Fruit fly (Drosophila melanogaster) whole organism, prepupa: ENCODE measurements around the gene CG5276.

ENCODE experiments used
- Blimp-1 ChIP-seq: fragments of 200-800 bp; sonication (Bioruptor generic); optimal IDR thresholded peaks from 3 replicates; lab custom pipeline; 2017; ENCODE audit warnings: missing biosample characterization, missing genetic modification characterization, mild to moderate bottlenecking, moderate library complexity, missing genetic modification reagents
- CG10631 ChIP-seq: fragments of 200-800 bp; sonication (Bioruptor generic); optimal IDR thresholded peaks from 2 replicates; lab custom pipeline; 2016; ENCODE audit warnings: missing biosample characterization, missing genetic modification characterization
- CG11902 ChIP-seq: fragments of 200-800 bp; sonication (Bioruptor generic); optimal IDR thresholded peaks from 3 replicates; lab custom pipeline; 2016; ENCODE audit warnings: missing biosample characterization, missing genetic modification characterization
- CG1621 ChIP-seq: fragments of 200-800 bp; sonication (Bioruptor generic); optimal IDR thresholded peaks from 3 replicates; lab custom pipeline; 2018; ENCODE audit warnings: missing biosample characterization, mild to moderate bottlenecking, missing genetic modification characterization
- CG16779 ChIP-seq: fragments of 200-800 bp; sonication (Bioruptor generic); optimal IDR thresholded peaks from 3 replicates; lab custom pipeline; 2017; ENCODE audit warnings: missing biosample characterization, mild to moderate bottlenecking, missing genetic modification characterization
- CG31627 ChIP-seq: fragments of 200-800 bp; sonication (Bioruptor generic); optimal IDR thresholded peaks from 3 replicates; lab custom pipeline; 2016; ENCODE audit warnings: missing biosample characterization, missing genetic modification characterization
- CG32006 ChIP-seq: fragments of 200-800 bp; sonication (Bioruptor generic); optimal IDR thresholded peaks from 3 replicates; lab custom pipeline; 2017; ENCODE audit warnings: missing biosample characterization, mild to moderate bottlenecking, missing genetic modification characterization
- CG4318 ChIP-seq: fragments of 200-800 bp; sonication (Bioruptor generic); optimal IDR thresholded peaks from 3 replicates; lab custom pipeline; 2017; ENCODE audit warnings: missing biosample characterization, mild to moderate bottlenecking, missing genetic modification characterization
- CG6163 ChIP-seq: fragments of 200-800 bp; sonication (Bioruptor generic); IDR thresholded peaks from 3 replicates; pipeline ENCODE4 v1.3.6; 2022; ENCODE audit warnings: missing biosample characterization, missing genetic modification characterization
- CG6276 ChIP-seq: fragments of 200-800 bp; sonication (Bioruptor generic); optimal IDR thresholded peaks from 2 replicates; lab custom pipeline; 2017; ENCODE audit warnings: missing biosample characterization, mild to moderate bottlenecking, missing genetic modification characterization
- CG6792 ChIP-seq: fragments of 200-800 bp; sonication (Bioruptor generic); optimal IDR thresholded peaks from 3 replicates; lab custom pipeline; 2016; ENCODE audit warnings: missing biosample characterization, missing genetic modification characterization
- CG6808 ChIP-seq: fragments of 200-800 bp; sonication (Bioruptor generic); optimal IDR thresholded peaks from 3 replicates; lab custom pipeline; 2017; ENCODE audit warnings: missing biosample characterization, missing genetic modification characterization, mild to moderate bottlenecking, moderate library complexity, missing genetic modification reagents
- CG7368 ChIP-seq: fragments of 200-800 bp; sonication (Bioruptor generic); optimal IDR thresholded peaks from 3 replicates; lab custom pipeline; 2016; ENCODE audit warnings: missing biosample characterization, missing genetic modification characterization
- CG8119 ChIP-seq: fragments of 200-800 bp; sonication (Bioruptor generic); IDR thresholded peaks from 3 replicates; pipeline ENCODE4 v1.3.6; 2022; ENCODE audit warnings: missing biosample characterization, missing genetic modification characterization
- CG8319 ChIP-seq: fragments of 200-800 bp; sonication (Bioruptor generic); optimal IDR thresholded peaks from 3 replicates; lab custom pipeline; 2016; ENCODE audit warnings: missing biosample characterization, missing genetic modification characterization
- CG8632 ChIP-seq: fragments of 200-800 bp; sonication (Bioruptor generic); optimal IDR thresholded peaks from 3 replicates; lab custom pipeline; 2016; ENCODE audit warnings: missing biosample characterization, missing genetic modification characterization
- Eip78C ChIP-seq: fragments of 200-800 bp; sonication (Bioruptor generic); peaks from one replicate; lab custom pipeline; 2016; ENCODE audit warnings: missing biosample characterization, missing genetic modification characterization
- Eip93F ChIP-seq: fragments of 200-800 bp; sonication (Bioruptor generic); optimal IDR thresholded peaks from 2 replicates; lab custom pipeline; 2016; ENCODE audit warnings: missing biosample characterization, mild to moderate bottlenecking, missing genetic modification characterization
- Ets96B ChIP-seq: fragments of 200-800 bp; optimal IDR thresholded peaks from 2 replicates; lab custom pipeline; 2019; ENCODE audit warnings: missing biosample characterization, mild to moderate bottlenecking, missing genetic modification characterization, moderate library complexity
- Gug ChIP-seq: fragments of 200-800 bp; sonication (Bioruptor generic); IDR thresholded peaks from 2 replicates; pipeline ENCODE4 v1.3.6; 2022; ENCODE audit warnings: missing biosample characterization, missing genetic modification characterization
- Hr38 ChIP-seq: sonication (Bioruptor generic); optimal IDR thresholded peaks from 2 replicates; lab custom pipeline; 2016; ENCODE audit warnings: missing biosample characterization, missing genetic modification characterization
- Hr39 ChIP-seq: fragments of 200-800 bp; sonication (Bioruptor generic); optimal IDR thresholded peaks from 2 replicates; lab custom pipeline; 2016; ENCODE audit warnings: missing biosample characterization, missing genetic modification characterization
- Met ChIP-seq: fragments of 200-800 bp; sonication (Bioruptor generic); optimal IDR thresholded peaks from 3 replicates; lab custom pipeline; 2016; ENCODE audit warnings: missing biosample characterization, missing genetic modification characterization
- Sox15 ChIP-seq: fragments of 200-800 bp; sonication (Bioruptor generic); optimal IDR thresholded peaks from 3 replicates; lab custom pipeline; 2016; ENCODE audit warnings: missing biosample characterization, missing genetic modification characterization
- achi ChIP-seq: fragments of 200-800 bp; sonication (Bioruptor generic); optimal IDR thresholded peaks from 3 replicates; lab custom pipeline; 2016; ENCODE audit warnings: missing biosample characterization, missing genetic modification characterization
- cyc ChIP-seq: fragments of 200-800 bp; sonication (Bioruptor generic); optimal IDR thresholded peaks from 3 replicates; lab custom pipeline; 2016; ENCODE audit warnings: missing biosample characterization, missing genetic modification characterization
- dac ChIP-seq: fragments of 200-800 bp; sonication (Bioruptor generic); optimal IDR thresholded peaks from 2 replicates; lab custom pipeline; 2017; ENCODE audit warnings: missing biosample characterization, mild to moderate bottlenecking, missing genetic modification characterization
- dsx ChIP-seq: fragments of 200-800 bp; optimal IDR thresholded peaks from 3 replicates; lab custom pipeline; 2019; ENCODE audit warnings: missing biosample characterization, mild to moderate bottlenecking, missing genetic modification characterization, moderate library complexity; ENCODE audit not compliant: poor library complexity, severe bottlenecking
- eg ChIP-seq: fragments of 200-800 bp; sonication (Bioruptor generic); IDR thresholded peaks from 3 replicates; pipeline ENCODE4 v1.3.6; 2022; ENCODE audit warnings: missing biosample characterization, missing genetic modification characterization
- esn ChIP-seq: fragments of 200-800 bp; sonication (Bioruptor generic); optimal IDR thresholded peaks from 2 replicates; lab custom pipeline; 2016; ENCODE audit warnings: missing biosample characterization, mild to moderate bottlenecking, missing genetic modification characterization, moderate library complexity
- fkh ChIP-seq: fragments of 200-800 bp; sonication (Bioruptor generic); optimal IDR thresholded peaks from 3 replicates; lab custom pipeline; 2017; ENCODE audit warnings: missing biosample characterization, mild to moderate bottlenecking, missing genetic modification characterization, moderate library complexity
- lz ChIP-seq: fragments of 200-800 bp; sonication (Bioruptor generic); optimal IDR thresholded peaks from 3 replicates; lab custom pipeline; 2016; ENCODE audit warnings: missing biosample characterization, missing genetic modification characterization
- net ChIP-seq: fragments of 200-800 bp; sonication (Bioruptor generic); optimal IDR thresholded peaks from 3 replicates; lab custom pipeline; 2016; ENCODE audit warnings: missing biosample characterization, missing genetic modification characterization
- pdm3 ChIP-seq: fragments of 200-800 bp; sonication (Bioruptor generic); optimal IDR thresholded peaks from 3 replicates; lab custom pipeline; 2016; ENCODE audit warnings: missing biosample characterization, missing genetic modification characterization
- salr ChIP-seq, 2 experiments: fragments of 200-800 bp; sonication (Bioruptor generic); optimal IDR thresholded peaks; 3 replicates each; lab custom pipeline; 2016 to 2018; ENCODE audit warnings: missing biosample characterization in 2 of 2, missing genetic modification characterization in 2 of 2, mild to moderate bottlenecking in 1 of 2
- spab ChIP-seq: fragments of 200-800 bp; sonication (Bioruptor generic); optimal IDR thresholded peaks from 2 replicates; lab custom pipeline; 2017; ENCODE audit warnings: missing biosample characterization, mild to moderate bottlenecking, missing genetic modification characterization, missing genetic modification reagents
- svp ChIP-seq: fragments of 200-800 bp; sonication (Bioruptor generic); peaks from one replicate; lab custom pipeline; 2016; ENCODE audit warnings: missing biosample characterization, missing genetic modification characterization
- vri ChIP-seq: fragments of 200-800 bp; sonication (Bioruptor generic); optimal IDR thresholded peaks from 3 replicates; lab custom pipeline; 2016; ENCODE audit warnings: missing biosample characterization, mild to moderate bottlenecking, missing genetic modification characterization

The CG5276 gene

DNA sequence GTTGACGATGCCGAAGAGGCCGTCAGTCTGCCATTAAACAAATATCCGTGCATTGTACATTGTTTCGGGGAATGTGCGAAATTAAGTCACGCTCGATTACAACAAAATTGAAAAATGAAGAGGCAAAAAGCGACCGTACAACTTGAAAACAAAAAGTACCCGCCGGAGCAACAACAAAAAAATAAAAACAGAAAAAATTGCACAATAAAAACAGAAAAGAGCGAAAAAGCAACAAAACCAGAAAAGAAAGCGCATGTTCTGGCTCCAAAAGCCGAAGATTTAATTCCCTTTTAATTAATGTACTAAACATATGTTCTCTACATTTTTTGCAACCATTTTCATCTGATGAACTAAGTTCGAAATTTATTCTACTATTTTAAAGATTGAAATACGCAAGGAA is 25.0 kb downstream of the CG5276 start (continued):
- peak; percentile 74 for TF ChIP-seq svp (GFP tag; lab: Kevin White, UChicago)

DNA sequence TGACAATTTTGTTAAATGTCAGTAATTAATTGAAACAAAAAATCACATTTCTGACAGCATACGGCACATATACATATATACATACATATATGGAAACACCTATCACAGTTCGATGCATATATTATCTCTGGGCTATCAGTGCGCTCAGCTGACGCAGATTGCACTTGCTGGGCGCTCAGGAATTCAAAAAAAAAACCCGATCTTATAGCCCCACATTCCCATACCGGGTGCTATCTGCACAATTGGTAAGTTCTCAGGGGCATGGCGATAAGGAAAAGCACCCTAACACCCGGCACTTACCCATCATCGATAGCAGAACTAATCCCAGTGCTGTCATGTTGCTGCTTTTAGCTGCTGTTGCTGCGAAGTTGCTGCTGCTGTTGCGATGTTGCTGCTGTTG is 25.7 kb downstream of the CG5276 start:
- no peak for TF ChIP-seq CG16779 (tag; lab: Kevin White, UChicago)
- no peak for TF ChIP-seq Ets96B (tag; lab: Kevin White, UChicago)
- 0 out of 3 replicates have a peak, but pooled peaks have one; percentile 14 for TF ChIP-seq CG6163 (GFP tag; lab: Robert Waterston, UW)
- no peak for TF ChIP-seq dsx (GFP tag; lab: Kevin White, UChicago)
- TF ChIP-seq svp (GFP tag; lab: Kevin White, UChicago), result peak; percentile 94
- no peak for TF ChIP-seq CG4318 (GFP tag; lab: Kevin White, UChicago)

DNA sequence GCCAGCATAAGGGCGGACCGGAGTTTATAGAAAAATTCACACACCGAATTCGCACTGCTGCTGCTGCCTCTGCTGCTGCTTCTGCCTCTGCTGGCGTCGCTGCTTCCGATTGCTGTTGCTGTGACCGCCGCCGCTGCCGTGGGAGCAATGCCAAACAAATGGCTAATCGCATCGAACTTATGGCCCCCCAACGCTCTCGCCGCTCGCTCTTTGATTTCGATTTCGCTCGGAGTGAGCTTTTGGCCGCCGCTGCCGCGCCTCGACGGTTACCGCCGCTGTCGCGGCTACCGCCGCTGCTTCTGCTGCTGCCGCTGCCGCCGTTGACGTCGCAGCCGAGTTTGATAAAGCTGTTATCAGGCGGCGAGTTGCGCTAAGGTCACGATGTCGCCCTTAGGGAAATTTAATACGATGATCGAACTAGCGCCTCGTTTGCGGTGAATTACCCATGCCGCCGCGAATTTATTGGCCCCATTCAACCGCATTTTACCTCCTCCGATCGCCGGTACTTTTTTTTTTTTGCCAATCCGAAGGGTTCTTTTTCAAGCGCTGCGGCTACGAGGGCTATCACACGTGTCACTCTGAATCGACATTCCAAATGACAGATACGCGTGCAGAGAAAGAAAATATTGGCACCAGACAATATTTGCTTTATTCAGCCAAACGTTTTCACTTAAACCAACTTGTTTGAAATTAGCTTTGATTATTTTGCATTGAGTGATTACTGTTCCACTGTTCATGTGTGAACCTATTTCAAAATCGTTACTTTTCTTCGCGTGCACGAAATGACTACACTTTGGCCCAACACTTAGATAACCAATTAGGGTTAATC is 26.7 kb downstream of the CG5276 start:
- TF ChIP-seq svp (GFP tag; lab: Kevin White, UChicago), result peak; percentile 96
- no peak for TF ChIP-seq Hr38 (GFP tag; lab: Kevin White, UChicago)
- no peak for TF ChIP-seq Blimp-1 (GFP tag; lab: Kevin White, UChicago)
- TF ChIP-seq CG31627 (GFP tag; lab: Kevin White, UChicago), result peak; percentile 28
- TF ChIP-seq CG8632, result no peak
- TF ChIP-seq Eip78C (GFP tag; lab: Kevin White, UChicago), result no peak
- no peak for TF ChIP-seq CG8319
- no peak for TF ChIP-seq CG10631 (GFP tag; lab: Kevin White, UChicago)
- TF ChIP-seq achi (GFP tag; lab: Kevin White, UChicago), result no peak
- TF ChIP-seq CG1621 (tag; lab: Kevin White, UChicago), result no peak
- no peak for TF ChIP-seq pdm3 (GFP tag; lab: Kevin White, UChicago)
- TF ChIP-seq Sox15 (GFP tag; lab: Kevin White, UChicago), result no peak
- no peak for TF ChIP-seq eg (GFP tag; lab: Robert Waterston, UW)
- no peak for TF ChIP-seq fkh (GFP tag; lab: Kevin White, UChicago)
- TF ChIP-seq CG11902 (GFP tag; lab: Kevin White, UChicago), result no peak
- TF ChIP-seq spab (GFP tag; lab: Kevin White, UChicago), result no peak
- peak; percentile 12 for TF ChIP-seq cyc (GFP tag; lab: Kevin White, UChicago)
- no peak for TF ChIP-seq CG8119 (GFP tag; lab: Robert Waterston, UW)
- no peak for TF ChIP-seq CG16779 (tag; lab: Kevin White, UChicago)
- no peak for TF ChIP-seq CG7368 (GFP tag; lab: Kevin White, UChicago)
- TF ChIP-seq Hr39 (GFP tag; lab: Kevin White, UChicago), result peak; percentile 49
- TF ChIP-seq lz (GFP tag; lab: Kevin White, UChicago), result no peak
- TF ChIP-seq Eip93F (GFP tag; lab: Kevin White, UChicago), result no peak
- TF ChIP-seq CG32006 (GFP tag; lab: Kevin White, UChicago), result no peak
- TF ChIP-seq CG6163 (GFP tag; lab: Robert Waterston, UW), result peak; percentile 36; the same call in 1 of the 3 replicates
- peak; percentile 15 for TF ChIP-seq vri
- no peak for TF ChIP-seq salr (GFP tag; optimal IDR thresholded peaks at IDR 0.05; lab: Kevin White, UChicago)
- no peak for TF ChIP-seq CG6792
- no peak for TF ChIP-seq CG6808 (GFP tag; lab: Kevin White, UChicago)
- TF ChIP-seq Ets96B (tag; lab: Kevin White, UChicago), result no peak
- TF ChIP-seq net (GFP tag; lab: Kevin White, UChicago), result no peak
- TF ChIP-seq Gug (GFP tag; lab: Robert Waterston, UW), result no peak
- TF ChIP-seq CG6276 (GFP tag; lab: Kevin White, UChicago), result no peak
- TF ChIP-seq Met (GFP tag; lab: Kevin White, UChicago), result peak; percentile 27
- peak; percentile 27 for TF ChIP-seq esn
- no peak for TF ChIP-seq dac (GFP tag; lab: Kevin White, UChicago)
